Fruit fly (Drosophila melanogaster): ENCODE data around the gene Gal.

The Gal gene

DNA sequence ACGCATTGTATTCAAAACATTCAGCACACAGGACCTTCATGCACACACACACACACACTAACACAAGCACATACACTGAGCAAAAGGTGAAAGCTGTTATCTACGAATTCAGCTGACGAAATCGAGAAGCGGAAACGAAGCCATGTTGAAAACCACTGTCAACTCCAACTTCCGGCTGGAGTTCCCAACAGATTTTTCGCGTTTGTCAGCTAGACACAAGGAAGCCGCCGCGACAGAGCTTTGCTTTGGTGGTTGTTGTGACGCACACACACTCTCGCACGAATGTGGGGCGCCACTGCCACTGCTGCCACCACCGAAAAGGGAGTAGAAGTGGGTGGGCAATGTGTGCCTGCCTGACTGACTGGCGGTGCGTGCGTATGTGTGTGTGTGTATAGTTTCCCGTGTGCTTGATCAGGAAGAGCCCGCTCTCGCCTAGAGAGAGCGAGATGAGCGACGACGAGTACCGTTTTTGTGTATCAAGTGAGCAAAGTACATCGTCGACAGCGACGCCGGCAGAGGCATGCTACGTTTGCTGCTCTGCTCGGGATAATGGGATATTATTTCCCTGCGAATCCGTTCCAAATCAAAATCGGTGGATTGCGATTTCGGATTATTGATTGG, 8.9 kb downstream of the Gal start (continued):
- TF ChIP-seq NfI (GFP tag; optimal IDR thresholded peaks at IDR 0.05), result peak; percentile 53
- TF ChIP-seq CG16863 (GFP tag; optimal IDR thresholded peaks at IDR 0.05), result no peak
- peak; percentile 34 for TF ChIP-seq grau (tag; optimal IDR thresholded peaks at IDR 0.05)
- no peak for TF ChIP-seq Optix (GFP tag; IDR thresholded peaks at IDR 0.05)
- TF ChIP-seq CG17385 (GFP tag; optimal IDR thresholded peaks at IDR 0.05), result peak; percentile 64
- 0 out of 3 replicates have a peak, but pooled peaks have one; percentile 37 for TF ChIP-seq CG6175 (GFP tag; IDR thresholded peaks at IDR 0.05)
- TF ChIP-seq trh (GFP tag; optimal IDR thresholded peaks at IDR 0.05), result no peak
- TF ChIP-seq slp2 (GFP tag; optimal IDR thresholded peaks at IDR 0.05), result peak; percentile 0
- TF ChIP-seq CG10431 (GFP tag; optimal IDR thresholded peaks at IDR 0.05), result peak; percentile 80
- peak; percentile 49 for TF ChIP-seq CG2712 (tag; optimal IDR thresholded peaks at IDR 0.05)
- TF ChIP-seq CG33557 (GFP tag; optimal IDR thresholded peaks at IDR 0.05), result peak; percentile 66
- peak; percentile 63 for TF ChIP-seq cg (GFP tag; optimal IDR thresholded peaks at IDR 0.05)
- TF ChIP-seq CG11093 (GFP tag; IDR thresholded peaks at IDR 0.05), result no peak
- TF ChIP-seq CG18599 (GFP tag; optimal IDR thresholded peaks at IDR 0.05), result peak; percentile 83
- TF ChIP-seq CG2202 (tag; optimal IDR thresholded peaks at IDR 0.05), result peak; percentile 48
- no peak for TF ChIP-seq CG3847 (GFP tag; IDR thresholded peaks at IDR 0.05)
- no peak for TF ChIP-seq Ada2b (GFP tag; IDR thresholded peaks at IDR 0.05)
- no peak for TF ChIP-seq Dref (GFP tag; IDR thresholded peaks at IDR 0.05)
- TF ChIP-seq Dek (tag; optimal IDR thresholded peaks at IDR 0.05), result no peak
- TF ChIP-seq nerfin-1 (tag; optimal IDR thresholded peaks at IDR 0.05), result peak; percentile 72
- no peak for TF ChIP-seq wdn (GFP tag; IDR thresholded peaks at IDR 0.05)
- peak; percentile 38 for TF ChIP-seq pros (GFP tag; optimal IDR thresholded peaks at IDR 0.05)
- TF ChIP-seq CG11456 (GFP tag; IDR thresholded peaks at IDR 0.05), result no peak
- TF ChIP-seq bowl (GFP tag; IDR thresholded peaks at IDR 0.05), result no peak
- no peak for TF ChIP-seq tup (GFP tag; optimal IDR thresholded peaks at IDR 0.05)
- TF ChIP-seq Mes4 (GFP tag; optimal IDR thresholded peaks at IDR 0.05), result peak; percentile 51
- TF ChIP-seq nau (GFP tag; optimal IDR thresholded peaks at IDR 0.05), result no peak
- peak; percentile 59 for TF ChIP-seq CG4707 (GFP tag; optimal IDR thresholded peaks at IDR 0.05)
- no peak for TF ChIP-seq Tbp (GFP tag; optimal IDR thresholded peaks at IDR 0.05)
- TF ChIP-seq Deaf1 (tag; optimal IDR thresholded peaks at IDR 0.05), result peak; percentile 37
- no peak for TF ChIP-seq ato (GFP tag; IDR thresholded peaks at IDR 0.05; ENCODE audit: partially characterized antibody)
- TF ChIP-seq dati (GFP tag; IDR thresholded peaks at IDR 0.05), result no peak
- peak; percentile 79 for TF ChIP-seq nom (GFP tag; optimal IDR thresholded peaks at IDR 0.05)
- TF ChIP-seq Trl (optimal IDR thresholded peaks at IDR 0.05), result peak; percentile 55 to 75
- TF ChIP-seq Trl (GFP tag; optimal IDR thresholded peaks at IDR 0.05), result no peak
- TF ChIP-seq Sry-β (GFP tag; optimal IDR thresholded peaks at IDR 0.05), result peak; percentile 45
- TF ChIP-seq Taf1 (GFP tag; IDR thresholded peaks at IDR 0.05), result no peak
- TF ChIP-seq CG31441 (GFP tag; IDR thresholded peaks at IDR 0.05), result peak; percentile 60
- TF ChIP-seq Kr (GFP tag; optimal IDR thresholded peaks at IDR 0.05), result no peak
- TF ChIP-seq H15 (GFP tag; IDR thresholded peaks at IDR 0.05), result no peak
- TF ChIP-seq Nf-YB (GFP tag; optimal IDR thresholded peaks at IDR 0.05), result peak; percentile 39
- TF ChIP-seq CG10147 (GFP tag; optimal IDR thresholded peaks at IDR 0.05), result peak; percentile 29
- TF ChIP-seq CG9797 (GFP tag; optimal IDR thresholded peaks at IDR 0.05), result peak; percentile 27
- TF ChIP-seq NK7.1 (GFP tag; optimal IDR thresholded peaks at IDR 0.05), result no peak
- peak; percentile 50 for TF ChIP-seq org-1 (GFP tag; optimal IDR thresholded peaks at IDR 0.05)
- TF ChIP-seq NFAT (GFP tag; IDR thresholded peaks at IDR 0.05), result 0 out of 2 replicates have a peak, but pooled peaks have one; percentile 11
- TF ChIP-seq Adf1 (GFP tag; IDR thresholded peaks at IDR 0.05), result peak; percentile 79
- TF ChIP-seq GATAe (GFP tag; conservative IDR thresholded peaks at IDR 0.05), result no peak
- no peak for TF ChIP-seq CG7786 (GFP tag; optimal IDR thresholded peaks at IDR 0.05)
- TF ChIP-seq Awh (GFP tag; IDR thresholded peaks at IDR 0.05), result peak; percentile 51; the same call in 1 of the 2 replicates
- peak; percentile 78 for TF ChIP-seq fd64A (GFP tag; optimal IDR thresholded peaks at IDR 0.05)

All from whole organism, embryonic.